Fruit fly (Drosophila melanogaster): ENCODE measurements around the gene CG3308.

CG3308 gene

DNA sequence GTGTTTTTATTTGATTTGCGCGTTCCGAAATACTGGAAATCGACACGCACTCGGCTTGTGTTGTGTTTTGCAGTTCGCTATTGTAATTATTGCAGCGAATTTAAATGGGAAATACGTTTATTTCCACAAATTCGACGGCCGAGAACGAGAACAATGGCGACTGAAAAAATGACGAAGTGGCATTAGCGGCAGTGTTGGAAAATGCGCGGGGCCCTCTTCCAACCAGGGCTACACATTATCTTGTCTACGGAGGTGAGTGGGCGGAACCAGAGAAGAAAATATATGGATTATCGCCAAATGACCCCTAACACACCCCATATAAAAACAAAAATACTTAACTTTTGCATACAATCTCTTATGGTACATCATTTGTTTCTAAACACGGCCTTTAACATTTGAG is 4.7 kb downstream of the CG3308 start, which contains the start of gene Rab1 (continued):
- no peak for TF ChIP-seq zen2 (GFP tag; IDR thresholded peaks at IDR 0.05; ENCODE audit: partially characterized antibody)
- peak; percentile 7 for TF ChIP-seq slp2 (GFP tag; optimal IDR thresholded peaks at IDR 0.05)
- no peak for TF ChIP-seq yki (optimal IDR thresholded peaks at IDR 0.05)
- peak; percentile 94 for TF ChIP-seq CG7928 (GFP tag; optimal IDR thresholded peaks at IDR 0.05)
- TF ChIP-seq emc (GFP tag; optimal IDR thresholded peaks at IDR 0.05): no peak
- no peak for TF ChIP-seq CG4854 (GFP tag; optimal IDR thresholded peaks at IDR 0.05)
- peak; percentile 56 for TF ChIP-seq BtbVII (GFP tag; optimal IDR thresholded peaks at IDR 0.05)
- no peak for TF ChIP-seq CG18476 (GFP tag; optimal IDR thresholded peaks at IDR 0.05)
- no peak for TF ChIP-seq CG30431 (GFP tag; optimal IDR thresholded peaks at IDR 0.05)
- TF ChIP-seq CG1832 (GFP tag; optimal IDR thresholded peaks at IDR 0.05): no peak
- peak; percentile 1 for TF ChIP-seq sens (GFP tag)
- TF ChIP-seq D19B (GFP tag; optimal IDR thresholded peaks at IDR 0.05): no peak
- TF ChIP-seq onecut (GFP tag; IDR thresholded peaks at IDR 0.05): peak; percentile 44; the same call in 1 of the 2 replicates
- no peak for TF ChIP-seq fd64A (GFP tag; optimal IDR thresholded peaks at IDR 0.05)
- peak; percentile 43 for TF ChIP-seq CG7786 (GFP tag; optimal IDR thresholded peaks at IDR 0.05)
- TF ChIP-seq CG31224 (GFP tag; IDR thresholded peaks at IDR 0.05): no peak
- TF ChIP-seq dmrt11E (tag; optimal IDR thresholded peaks at IDR 0.05): no peak
- no peak for TF ChIP-seq CG16815 (GFP tag; optimal IDR thresholded peaks at IDR 0.05)
- no peak for TF ChIP-seq Atf-2 (GFP tag; optimal IDR thresholded peaks at IDR 0.05)
- TF ChIP-seq crp (GFP tag; optimal IDR thresholded peaks at IDR 0.05): peak; percentile 4 to 81
- no peak for TF ChIP-seq pum (GFP tag; optimal IDR thresholded peaks at IDR 0.05)
- TF ChIP-seq Tbp (GFP tag; optimal IDR thresholded peaks at IDR 0.05): no peak
- TF ChIP-seq CG17912 (GFP tag; optimal IDR thresholded peaks at IDR 0.05): peak; percentile 24
- no peak for TF ChIP-seq hth (optimal IDR thresholded peaks at IDR 0.05)
- TF ChIP-seq pb (GFP tag; optimal IDR thresholded peaks at IDR 0.05): peak; percentile 39
- peak; percentile 43 for TF ChIP-seq CG10209 (GFP tag; optimal IDR thresholded peaks at IDR 0.05)
- TF ChIP-seq ind (GFP tag; optimal IDR thresholded peaks at IDR 0.05): peak; percentile 22
- peak; percentile 6 for TF ChIP-seq eyg (GFP tag; optimal IDR thresholded peaks at IDR 0.05)
- TF ChIP-seq CG6254 (GFP tag; optimal IDR thresholded peaks at IDR 0.05): no peak
- no peak for TF ChIP-seq Ada2b (GFP tag; IDR thresholded peaks at IDR 0.05)
- TF ChIP-seq CG10431 (GFP tag; optimal IDR thresholded peaks at IDR 0.05): no peak
- TF ChIP-seq Camta (GFP tag; optimal IDR thresholded peaks at IDR 0.05): no peak
- TF ChIP-seq lilli (GFP tag; optimal IDR thresholded peaks at IDR 0.05): peak; percentile 58
- TF ChIP-seq CG8290 (GFP tag; optimal IDR thresholded peaks at IDR 0.05): peak; percentile 17
- peak in 1 of 2 experiments; percentile 71 for TF ChIP-seq CG8290 (tag; optimal IDR thresholded peaks at IDR 0.05)
- no peak for TF ChIP-seq CG6854 (GFP tag; optimal IDR thresholded peaks at IDR 0.05)
- TF ChIP-seq CG15514 (GFP tag; optimal IDR thresholded peaks at IDR 0.05): peak; percentile 98
- no peak for TF ChIP-seq pho (GFP tag; optimal IDR thresholded peaks at IDR 0.05)
- no peak for TF ChIP-seq CG1024 (GFP tag; IDR thresholded peaks at IDR 0.05)
- no peak for TF ChIP-seq CG7556 (GFP tag; optimal IDR thresholded peaks at IDR 0.05)
- no peak for TF ChIP-seq h (optimal IDR thresholded peaks at IDR 0.05)
- no peak; the same call in 2 of the 3 replicates for TF ChIP-seq so (GFP tag; IDR thresholded peaks at IDR 0.05)
- TF ChIP-seq CG9437 (GFP tag; optimal IDR thresholded peaks at IDR 0.05): peak; percentile 18
- TF ChIP-seq sqz (GFP tag; optimal IDR thresholded peaks at IDR 0.05): no peak
- no peak for TF ChIP-seq CkIIα-i1 (GFP tag; IDR thresholded peaks at IDR 0.05)
- TF ChIP-seq Sox100B (GFP tag; optimal IDR thresholded peaks at IDR 0.05): no peak
- no peak for TF ChIP-seq CG10565 (GFP tag; optimal IDR thresholded peaks at IDR 0.05)
- TF ChIP-seq CG12299 (tag; optimal IDR thresholded peaks at IDR 0.05): peak; percentile 9
- TF ChIP-seq usp (GFP tag; optimal IDR thresholded peaks at IDR 0.05): no peak
- TF ChIP-seq CG12942 (GFP tag; optimal IDR thresholded peaks at IDR 0.05): no peak
- peak; percentile 71 for TF ChIP-seq vvl (GFP tag; IDR thresholded peaks at IDR 0.05)
- no peak for TF ChIP-seq ssp (GFP tag; IDR thresholded peaks at IDR 0.05)
- no peak for TF ChIP-seq tup (GFP tag; optimal IDR thresholded peaks at IDR 0.05)
- TF ChIP-seq crc (GFP tag; optimal IDR thresholded peaks at IDR 0.05): no peak
